Worm (Caenorhabditis elegans): Measurements from ENCODE around the gene F08F8.10.
A peak's percentile ranks its signal among the peaks of the same experiment; 100 is the strongest.

Gene F08F8.10

ce11 chrIII:7304961-7305648 is 52.1 kb downstream of the F08F8.10 start:
- no peak for TF ChIP-seq zip-8 (tag; optimal IDR thresholded peaks at IDR 0.05)
- peak; percentile 44 for TF ChIP-seq elt-1 (tag; optimal IDR thresholded peaks at IDR 0.05; ENCODE audit: borderline replicate concordance, insufficient read depth)
- no peak for TF ChIP-seq nhr-76 (tag; optimal IDR thresholded peaks at IDR 0.05)
- no peak for TF ChIP-seq nhr-28 (tag; optimal IDR thresholded peaks at IDR 0.05)
- TF ChIP-seq ces-1 (GFP tag; optimal IDR thresholded peaks at IDR 0.05) = no peak

All from whole organism, mixed stage, embryonic.